Worm (Caenorhabditis elegans): ENCODE measurements around the gene K12B6.11.
A peak's percentile ranks its signal among the peaks of the same experiment; 100 is the strongest.

The K12B6.11 gene

ce11 chrV:6250959-6251598, 37.6 kb upstream of the K12B6.11 start:
- TF ChIP-seq daf-19 (GFP tag; conservative IDR thresholded peaks at IDR 0.05): no peak
- TF ChIP-seq unc-62 (GFP tag; optimal IDR thresholded peaks at IDR 0.05 in 1 of 2): peak in 1 of 2 experiments; percentile 90
- TF ChIP-seq unc-62 (tag; optimal IDR thresholded peaks at IDR 0.05): no peak
- TF ChIP-seq php-3 (GFP tag; IDR thresholded peaks at IDR 0.05): peak; percentile 57; the same call in 1 of the 2 replicates
- TF ChIP-seq dve-1 (tag; optimal IDR thresholded peaks at IDR 0.05; ENCODE audit: insufficient read depth): peak; percentile 69
- TF ChIP-seq nhr-77 (tag; optimal IDR thresholded peaks at IDR 0.05): peak; percentile 69
- peak; percentile 75 for TF ChIP-seq nhr-28 (tag; optimal IDR thresholded peaks at IDR 0.05)
- TF ChIP-seq nhr-48 (tag; optimal IDR thresholded peaks at IDR 0.05): peak; percentile 66
- no peak for TF ChIP-seq daf-16 (GFP tag; optimal IDR thresholded peaks at IDR 0.05)
- TF ChIP-seq daf-16 (tag; optimal IDR thresholded peaks at IDR 0.05): peak; percentile 45
- TF ChIP-seq hlh-11 (tag; optimal IDR thresholded peaks at IDR 0.05): peak; percentile 37
- peak; percentile 94 for TF ChIP-seq aha-1 (tag)
- no peak for TF ChIP-seq F26F4.8 (GFP tag; conservative IDR thresholded peaks at IDR 0.05)
- no peak for TF ChIP-seq vab-7 (GFP tag; IDR thresholded peaks at IDR 0.05)
- peak; percentile 85 for TF ChIP-seq dmd-6 (GFP tag; IDR thresholded peaks at IDR 0.05)
- peak; percentile 82 for TF ChIP-seq pqm-1 (tag; optimal IDR thresholded peaks at IDR 0.05)
- TF ChIP-seq ctbp-1 (GFP tag; IDR thresholded peaks at IDR 0.05): no peak
- TF ChIP-seq F49E8.2 (tag; optimal IDR thresholded peaks at IDR 0.05; ENCODE audit: borderline replicate concordance): no peak

DNA sequence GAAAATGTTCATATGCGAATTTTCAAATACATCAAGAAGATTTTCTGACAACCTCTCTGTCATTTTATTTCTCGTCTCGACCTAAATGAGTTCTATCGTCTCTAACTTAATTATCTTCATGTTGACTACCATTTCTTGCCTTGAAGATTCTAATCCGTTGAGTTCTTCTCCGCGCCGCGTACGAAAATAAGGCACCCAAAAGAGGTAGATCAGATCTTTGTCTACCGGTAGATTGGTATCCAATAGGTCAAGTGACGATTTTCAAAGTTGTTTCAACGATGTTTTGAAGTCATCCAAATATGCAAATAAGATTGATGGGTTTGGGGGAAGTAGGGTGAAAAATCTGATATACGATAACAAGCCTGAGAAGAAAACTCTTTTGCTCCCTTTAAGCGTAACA, 34.8 kb upstream of the K12B6.11 start:
- TF ChIP-seq tra-1 (GFP tag; IDR thresholded peaks at IDR 0.05): no peak
- TF ChIP-seq mxl-3 (GFP tag; optimal IDR thresholded peaks at IDR 0.05): no peak
- TF ChIP-seq egl-43 (GFP tag; IDR thresholded peaks at IDR 0.05): no peak
- TF ChIP-seq pqm-1 (tag; optimal IDR thresholded peaks at IDR 0.05): no peak
- no peak for TF ChIP-seq mdl-1 (tag; optimal IDR thresholded peaks at IDR 0.05)
- TF ChIP-seq nhr-11 (tag; optimal IDR thresholded peaks at IDR 0.05): no peak
- TF ChIP-seq ceh-82 (tag; optimal IDR thresholded peaks at IDR 0.05): no peak
- TF ChIP-seq egl-27 (tag; optimal IDR thresholded peaks at IDR 0.05): no peak
- TF ChIP-seq snpc-1.2 (GFP tag; IDR thresholded peaks at IDR 0.05): no peak
- no peak for TF ChIP-seq sdz-12 (GFP tag; optimal IDR thresholded peaks at IDR 0.05)
- no peak for TF ChIP-seq ztf-11 (tag; optimal IDR thresholded peaks at IDR 0.05)
- TF ChIP-seq fkh-10 (GFP tag; optimal IDR thresholded peaks at IDR 0.05): no peak
- no peak for TF ChIP-seq ceh-62 (tag; optimal IDR thresholded peaks at IDR 0.05)
- TF ChIP-seq nhr-10 (tag; optimal IDR thresholded peaks at IDR 0.05): no peak
- no peak for TF ChIP-seq pha-4 (GFP tag; IDR thresholded peaks at IDR 0.05)
- TF ChIP-seq pha-4 (tag; optimal IDR thresholded peaks at IDR 0.05): no peak
- TF ChIP-seq daf-19 (GFP tag; conservative IDR thresholded peaks at IDR 0.05): no peak
- no peak for TF ChIP-seq ceh-20 (GFP tag; IDR thresholded peaks at IDR 0.05)
- no peak for TF ChIP-seq ctbp-1 (GFP tag; IDR thresholded peaks at IDR 0.05)

ce11 chrV:6259139-6259538, 29.6 kb upstream of the K12B6.11 start, which contains the start of gene K08B12.1:
K08B12.1 (plus strand) TSS chrV:6259367.
- peak; percentile 1 for TF ChIP-seq nhr-28 (tag; optimal IDR thresholded peaks at IDR 0.05)
- TF ChIP-seq vab-7 (GFP tag; IDR thresholded peaks at IDR 0.05): no peak

- TF ChIP-seq lim-7 (GFP tag; IDR thresholded peaks at IDR 0.05) (0 out of 2 replicates have a peak, but pooled peaks have one; percentile 55), nhr-6 (tag; optimal IDR thresholded peaks at IDR 0.05) (peak; percentile 83), nhr-102 (tag; optimal IDR thresholded peaks at IDR 0.05) (peak; percentile 86), lin-15B (tag; optimal IDR thresholded peaks at IDR 0.05) (no peak), lir-3 (tag; optimal IDR thresholded peaks at IDR 0.05) (no peak), lsy-2 (tag; optimal IDR thresholded peaks at IDR 0.05) (peak; percentile 72 to 92), ctbp-1 (GFP tag; IDR thresholded peaks at IDR 0.05) (peak; percentile 97), lin-29 (GFP tag; IDR thresholded peaks at IDR 0.05) (peak; percentile 49; the same call in 1 of the 2 replicates), dve-1 (tag; optimal IDR thresholded peaks at IDR 0.05; ENCODE audit: insufficient read depth) (peak; percentile 85), mxl-2 (GFP tag; conservative IDR thresholded peaks at IDR 0.05) (no peak), zag-1 (tag; optimal IDR thresholded peaks at IDR 0.05) (peak; percentile 28), skn-1 (tag; optimal IDR thresholded peaks at IDR 0.05) (no peak), nhr-77 (tag; optimal IDR thresholded peaks at IDR 0.05) (peak; percentile 58), F37D6.2 (tag; optimal IDR thresholded peaks at IDR 0.05) (peak; percentile 92), pha-4 (GFP tag; IDR thresholded peaks at IDR 0.05) (no peak), pha-4 (tag; optimal IDR thresholded peaks at IDR 0.05) (no peak), daf-19 (GFP tag; conservative IDR thresholded peaks at IDR 0.05) (no peak), madf-5 (GFP tag; IDR thresholded peaks at IDR 0.05) (peak; percentile 14 to 51; a peak in 1 of 4 replicates)
Measured at ce11 chrV:6267237-6267812, 21.4 kb upstream of the K12B6.11 start, which contains the start of gene mrck-1. mrck-1 (minus strand) TSS chrV:6267287.

Data from whole organism, L4 larva.